Worm (Caenorhabditis elegans) whole organism, L1 larva: ENCODE results near the gene C25F6.8.

Experiments
- aly-2 ChIP-seq: fragments of 150-350 bp; optimal IDR thresholded peaks from 2 replicates; lab custom pipeline; 2014; ENCODE audit warnings: missing biosample characterization, missing genetic modification characterization
- hpl-2 ChIP-seq: fragments of 150-350 bp; optimal IDR thresholded peaks from 2 replicates; lab custom pipeline; 2014; ENCODE audit warnings: missing biosample characterization, missing genetic modification reagents, missing genetic modification characterization
- nhr-11 ChIP-seq: fragments of 150-350 bp; optimal IDR thresholded peaks from 2 replicates; lab custom pipeline; 2014; ENCODE audit warnings: missing biosample characterization, missing genetic modification characterization
- nhr-77 ChIP-seq: fragments of 150-350 bp; optimal IDR thresholded peaks from 2 replicates; lab custom pipeline; 2014; ENCODE audit warnings: missing biosample characterization, missing genetic modification characterization
- skn-1 ChIP-seq: fragments of 150-350 bp; optimal IDR thresholded peaks from 2 replicates; lab custom pipeline; 2014; ENCODE audit warnings: missing biosample characterization, missing genetic modification characterization
- snpc-4 ChIP-seq: fragments of 150-350 bp; optimal IDR thresholded peaks from 2 replicates; lab custom pipeline; 2014; ENCODE audit warnings: missing biosample characterization, missing genetic modification characterization
- sox-4 ChIP-seq: sonication (generic microtip); optimal IDR thresholded peaks from 2 replicates; lab custom pipeline; 2016; ENCODE audit warnings: missing genetic modification characterization, missing compliant biosample characterization
- tlp-1 ChIP-seq: fragments of 150-350 bp; optimal IDR thresholded peaks from 2 replicates; lab custom pipeline; 2014; ENCODE audit warnings: missing biosample characterization, missing genetic modification characterization

DNA sequence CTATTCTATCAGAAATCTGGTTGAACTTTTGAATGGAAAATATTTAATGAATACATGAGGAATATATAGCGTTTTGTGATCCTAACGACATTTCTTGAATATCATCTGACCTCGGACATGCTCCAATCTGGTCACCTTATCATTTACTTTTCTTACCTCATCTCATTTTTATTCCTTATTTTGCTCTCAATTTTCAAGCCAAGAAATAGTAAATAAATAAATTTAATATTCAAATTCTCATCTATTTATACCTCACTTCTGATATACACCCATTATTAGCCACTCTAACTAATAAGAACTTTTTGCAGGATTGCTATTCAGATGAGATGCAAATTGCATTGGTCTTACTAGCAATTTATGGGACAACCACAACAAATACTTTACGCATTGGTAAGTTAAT is 12.9 kb downstream of the C25F6.8 start, which contains the start of gene ddr-1:
- TF ChIP-seq tlp-1 (tag; lab: Kevin White, UChicago) (no peak), aly-2 (tag; lab: Kevin White, UChicago) (no peak), nhr-77 (tag; lab: Kevin White, UChicago) (no peak), snpc-4 (tag; lab: Kevin White, UChicago) (no peak), hpl-2 (GFP tag; lab: Kevin White, UChicago) (no peak), sox-4 (tag; lab: Kevin White, UChicago) (no peak), skn-1 (tag; lab: Kevin White, UChicago) (no peak), nhr-11 (tag; lab: Kevin White, UChicago) (no peak)
